Fruit fly (Drosophila melanogaster): ENCODE data around the gene Delta.

DNA sequence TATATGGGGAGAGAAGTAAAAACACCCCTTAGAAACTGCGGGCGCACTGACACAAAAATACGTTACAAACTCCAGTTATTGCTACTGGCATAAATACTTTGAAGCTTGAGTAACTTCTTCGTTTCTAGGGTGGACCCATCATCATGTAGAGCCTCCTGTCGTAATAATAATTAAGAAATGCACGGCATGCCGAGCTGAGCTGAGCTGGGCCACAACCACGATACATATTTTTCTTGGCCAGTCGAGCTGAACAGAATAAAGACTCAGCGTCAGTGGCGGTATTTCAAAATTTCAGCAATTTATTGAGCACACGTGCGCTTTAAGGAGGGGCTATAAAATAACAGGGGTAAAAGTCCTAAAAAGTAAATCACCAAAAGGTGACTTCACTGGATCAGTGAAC lies 7.6 kb downstream of the Delta start:
- TF ChIP-seq h (optimal IDR thresholded peaks at IDR 0.05) (no peak), Myc (optimal IDR thresholded peaks at IDR 0.05) (no peak), ttk (optimal IDR thresholded peaks at IDR 0.05) (no peak), psq (optimal IDR thresholded peaks at IDR 0.05) (no peak), Sin3A (optimal IDR thresholded peaks at IDR 0.05) (no peak), insv (optimal IDR thresholded peaks at IDR 0.05) (no peak)

Data from Kc167 (cell line).